Worm (Caenorhabditis elegans) whole organism, early embryonic: ENCODE data around the gene elt-6.

Experiments used
- F13C5.2 ChIP-seq: sonication (generic microtip); optimal IDR thresholded peaks from 2 replicates; lab custom pipeline; 2017; ENCODE audit warnings: mild to moderate bottlenecking, missing genetic modification characterization, inconsistent platforms, missing compliant biosample characterization
- aly-1 ChIP-seq: sonication (generic microtip); optimal IDR thresholded peaks from 2 replicates; lab custom pipeline; 2016; ENCODE audit warnings: missing genetic modification characterization, missing compliant biosample characterization
- ama-1 ChIP-seq: fragments of 150-350 bp; optimal IDR thresholded peaks from 2 replicates; lab custom pipeline; 2014
- ceh-36 ChIP-seq: sonication (generic microtip); optimal IDR thresholded peaks from 2 replicates; lab custom pipeline; 2016; ENCODE audit warnings: missing genetic modification characterization, inconsistent platforms, missing compliant biosample characterization
- ets-7 ChIP-seq: sonication (generic microtip); optimal IDR thresholded peaks from 2 replicates; lab custom pipeline; 2016; ENCODE audit warnings: missing genotype, missing genetic modification characterization, missing compliant biosample characterization
- flt-1 ChIP-seq: fragments of 200-800 bp; sonication (Bioruptor generic); IDR thresholded peaks from 2 replicates; pipeline ENCODE4 v1.3.6; 2022; ENCODE audit warnings: missing genetic modification characterization, missing compliant biosample characterization
- hmbx-1 ChIP-seq: sonication (generic microtip); optimal IDR thresholded peaks from 2 replicates; lab custom pipeline; 2016; ENCODE audit warnings: mild to moderate bottlenecking, missing genetic modification characterization, missing compliant biosample characterization
- hnd-1 ChIP-seq: sonication (generic microtip); optimal IDR thresholded peaks from 2 replicates; lab custom pipeline; 2016; ENCODE audit warnings: missing genetic modification characterization, missing compliant biosample characterization
- pes-1 ChIP-seq: fragments of 200-800 bp; sonication (Bioruptor generic); IDR thresholded peaks from 2 replicates; pipeline ENCODE4 v1.3.6; 2022; ENCODE audit warnings: missing genetic modification reagents, missing genetic modification characterization, missing compliant biosample characterization
- scrt-1 ChIP-seq: fragments of 200-800 bp; sonication (Bioruptor generic); IDR thresholded peaks from 2 replicates; pipeline ENCODE4 v1.3.6; 2022; ENCODE audit warnings: missing genetic modification characterization, missing compliant biosample characterization
- sea-1 ChIP-seq: fragments of 200-800 bp; sonication (Bioruptor generic); conservative IDR thresholded peaks from 2 replicates; pipeline ENCODE4 v1.3.6; 2022; ENCODE audit warnings: missing genetic modification characterization, missing compliant biosample characterization

ce11 chrIV:1878501-1878900 lies 39.3 kb upstream of the elt-6 start:
- TF ChIP-seq ama-1 (no peak), sea-1 (GFP tag; lab: Robert Waterston, UW) (no peak), flt-1 (GFP tag; lab: Robert Waterston, UW) (no peak), hmbx-1 (no peak), scrt-1 (GFP tag; lab: Robert Waterston, UW) (no peak), F13C5.2 (no peak), hnd-1 (no peak), ets-7 (tag; lab: Kevin White, UChicago) (no peak), aly-1 (tag; lab: Kevin White, UChicago) (no peak), pes-1 (GFP tag; lab: Robert Waterston, UW) (no peak), ceh-36 (tag; lab: Kevin White, UChicago) (no peak)
